Worm (Caenorhabditis elegans) whole organism, L2 larva: ENCODE results near the gene Y105C5A.1269.

ENCODE experiments used
- fos-1 ChIP-seq: fragments of 150-350 bp; optimal IDR thresholded peaks from 2 replicates; lab custom pipeline; 2014; ENCODE audit warnings: missing biosample characterization, missing genetic modification characterization
- zag-1 ChIP-seq: fragments of 150-350 bp; optimal IDR thresholded peaks from 2 replicates; lab custom pipeline; 2014; ENCODE audit warnings: missing biosample characterization, missing genetic modification characterization

ce11 chrIV:15880114-15880513, 32.9 kb downstream of the Y105C5A.1269 start:
- TF ChIP-seq fos-1 (tag; lab: Kevin White, UChicago) (no peak), zag-1 (tag; lab: Kevin White, UChicago) (no peak)
